Worm (Caenorhabditis elegans) whole organism, young adult: ENCODE data around the gene T28A8.8.

Experiments used
- B0336.3 ChIP-seq: fragments of 200-800 bp; sonication (Bioruptor generic); IDR thresholded peaks from 2 replicates; pipeline ENCODE4 v1.3.6; 2022; ENCODE audit warnings: missing genetic modification characterization, missing compliant biosample characterization
- F10E7.11 ChIP-seq: sonication (generic microtip); optimal IDR thresholded peaks from 2 replicates; lab custom pipeline; 2017; ENCODE audit warnings: mild to moderate bottlenecking, missing genetic modification characterization, moderate library complexity, missing compliant biosample characterization
- K12H6.12 ChIP-seq: fragments of 200-800 bp; sonication (Bioruptor generic); optimal IDR thresholded peaks from 2 replicates; lab custom pipeline; 2018; ENCODE audit warnings: mild to moderate bottlenecking, missing genetic modification characterization, missing compliant biosample characterization
- T26A5.8 ChIP-seq: sonication (generic microtip); optimal IDR thresholded peaks from 2 replicates; lab custom pipeline; 2016; ENCODE audit warnings: missing genetic modification characterization, missing compliant biosample characterization
- Y53F4B.3 ChIP-seq: fragments of 200-800 bp; sonication (Bioruptor generic); IDR thresholded peaks from 2 replicates; pipeline ENCODE4 v1.3.6; 2022; ENCODE audit warnings: missing genetic modification reagents, missing genetic modification characterization, missing compliant biosample characterization
- Y53G8AR.9 ChIP-seq: fragments of 200-800 bp; sonication (Bioruptor generic); conservative IDR thresholded peaks from 2 replicates; pipeline ENCODE4 v1.3.6; 2022; ENCODE audit warnings: missing genetic modification reagents, missing genetic modification characterization, missing compliant biosample characterization
- Y79H2A.3 ChIP-seq: fragments of 200-800 bp; sonication (Bioruptor generic); conservative IDR thresholded peaks from 2 replicates; pipeline ENCODE4 v1.3.6; 2022; ENCODE audit warnings: missing genetic modification reagents, missing genetic modification characterization, missing compliant biosample characterization
- attf-5 ChIP-seq: fragments of 200-800 bp; sonication (Bioruptor generic); optimal IDR thresholded peaks from 2 replicates; lab custom pipeline; 2018; ENCODE audit warnings: mild to moderate bottlenecking, missing genetic modification characterization, missing compliant biosample characterization
- bed-1 ChIP-seq: fragments of 200-800 bp; sonication (Bioruptor generic); IDR thresholded peaks from 2 replicates; pipeline ENCODE4 v1.3.6; 2022; ENCODE audit warnings: missing genetic modification reagents, missing genetic modification characterization, missing compliant biosample characterization
- egrh-3 ChIP-seq: fragments of 200-800 bp; sonication (Bioruptor generic); IDR thresholded peaks from 2 replicates; pipeline ENCODE4 v1.3.6; 2022; ENCODE audit warnings: missing genetic modification reagents, missing genetic modification characterization, missing compliant biosample characterization
- him-1 ChIP-seq: sonication (generic microtip); optimal IDR thresholded peaks from 2 replicates; lab custom pipeline; 2016; ENCODE audit warnings: missing genotype, missing genetic modification reagents, missing genetic modification characterization, missing compliant biosample characterization
- hlh-26 ChIP-seq: fragments of 200-800 bp; sonication (Bioruptor generic); conservative IDR thresholded peaks from 2 replicates; pipeline ENCODE4 v1.3.6; 2022; ENCODE audit warnings: missing genetic modification reagents, missing genetic modification characterization, missing compliant biosample characterization
- hmg-1.2 ChIP-seq: fragments of 200-800 bp; sonication (Bioruptor generic); IDR thresholded peaks from 2 replicates; pipeline ENCODE4 v1.3.6; 2022; ENCODE audit warnings: missing genetic modification reagents, missing genetic modification characterization, missing compliant biosample characterization
- lin-54 ChIP-seq: fragments of 200-800 bp; sonication (Bioruptor generic); optimal IDR thresholded peaks from 2 replicates; lab custom pipeline; 2018; ENCODE audit warnings: mild to moderate bottlenecking, missing genetic modification characterization, missing compliant biosample characterization
- madf-3 ChIP-seq: fragments of 200-800 bp; sonication (Bioruptor generic); IDR thresholded peaks from 2 replicates; pipeline ENCODE4 v1.3.6; 2022; ENCODE audit warnings: missing genetic modification reagents, missing genetic modification characterization, missing compliant biosample characterization
- nfya-2 ChIP-seq: fragments of 200-800 bp; sonication (Bioruptor generic); IDR thresholded peaks from 2 replicates; pipeline ENCODE4 v1.3.6; 2022; ENCODE audit warnings: missing genetic modification reagents, missing genetic modification characterization, missing compliant biosample characterization
- nfyb-1 ChIP-seq: fragments of 200-800 bp; sonication (Bioruptor generic); IDR thresholded peaks from 2 replicates; pipeline ENCODE4 v1.3.6; 2022; ENCODE audit warnings: missing genetic modification reagents, missing genetic modification characterization, missing compliant biosample characterization
- nhr-179 ChIP-seq: sonication (generic microtip); optimal IDR thresholded peaks from 2 replicates; lab custom pipeline; 2016; ENCODE audit warnings: mild to moderate bottlenecking, missing genetic modification characterization, missing compliant biosample characterization
- nhr-80 ChIP-seq: sonication (generic microtip); optimal IDR thresholded peaks from 2 replicates; lab custom pipeline; 2016; ENCODE audit warnings: missing genetic modification characterization, missing compliant biosample characterization
- nhr-90 ChIP-seq: sonication (generic microtip); optimal IDR thresholded peaks from 2 replicates; lab custom pipeline; 2016; ENCODE audit warnings: missing genotype, mild to moderate bottlenecking, missing genetic modification characterization, missing compliant biosample characterization
- pbrm-1 ChIP-seq: fragments of 200-800 bp; sonication (Bioruptor generic); IDR thresholded peaks from 2 replicates; pipeline ENCODE4 v1.3.6; 2022; ENCODE audit warnings: missing genetic modification reagents, missing genetic modification characterization, missing compliant biosample characterization
- pha-4 ChIP-seq: fragments of 150-350 bp; sonication (generic microtip); optimal IDR thresholded peaks from 2 replicates; lab custom pipeline; 2014; ENCODE audit warnings: missing biosample characterization, missing genetic modification reagents, missing genetic modification characterization
- tlf-1 ChIP-seq: fragments of 200-800 bp; sonication (Bioruptor generic); optimal IDR thresholded peaks from 2 replicates; lab custom pipeline; 2018; ENCODE audit warnings: mild to moderate bottlenecking, missing genetic modification characterization, missing compliant biosample characterization
- zfh-2 ChIP-seq: fragments of 200-800 bp; sonication (Bioruptor generic); conservative IDR thresholded peaks from 2 replicates; pipeline ENCODE4 v1.3.6; 2022; ENCODE audit warnings: missing genetic modification reagents, missing genetic modification characterization, missing compliant biosample characterization
- ztf-22 ChIP-seq: fragments of 200-800 bp; sonication (Bioruptor generic); optimal IDR thresholded peaks from 2 replicates; lab custom pipeline; 2018; ENCODE audit warnings: mild to moderate bottlenecking, missing genetic modification characterization, moderate library complexity, missing compliant biosample characterization
- ztf-28 ChIP-seq: fragments of 200-800 bp; sonication (Bioruptor generic); IDR thresholded peaks from 2 replicates; pipeline ENCODE4 v1.3.6; 2022; ENCODE audit warnings: missing genetic modification reagents, missing genetic modification characterization, missing compliant biosample characterization
- ztf-6 ChIP-seq: fragments of 200-800 bp; sonication (Bioruptor generic); IDR thresholded peaks from 2 replicates; pipeline ENCODE4 v1.3.6; 2022; ENCODE audit warnings: missing genetic modification reagents, missing genetic modification characterization, missing compliant biosample characterization

The T28A8.8 gene

DNA sequence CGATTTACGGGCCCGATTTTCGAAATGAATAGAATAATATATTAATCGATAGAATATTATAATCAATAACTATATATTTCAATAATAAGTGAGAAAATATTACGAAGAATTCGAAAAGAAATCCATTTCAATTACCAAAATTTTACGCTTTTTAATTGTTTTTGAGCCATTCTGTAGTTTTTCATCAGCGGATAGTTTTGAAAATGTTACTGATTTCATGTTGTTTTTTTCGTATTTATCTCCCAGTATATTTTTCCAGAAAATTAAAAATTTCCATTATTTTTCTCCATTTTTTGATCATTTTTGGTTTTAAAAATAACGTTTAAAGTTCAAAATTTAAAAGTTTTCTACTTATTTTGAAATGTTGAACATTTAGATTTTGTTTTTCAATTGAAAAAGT lies 3.1 kb downstream of the T28A8.8 start, which contains the start of gene T28A8.3 (continued):
- TF ChIP-seq ztf-28 (GFP tag; lab: Robert Waterston, UW) (no peak), lin-54 (GFP tag; lab: Kevin White, UChicago) (no peak), B0336.3 (GFP tag; lab: Robert Waterston, UW) (no peak)

DNA sequence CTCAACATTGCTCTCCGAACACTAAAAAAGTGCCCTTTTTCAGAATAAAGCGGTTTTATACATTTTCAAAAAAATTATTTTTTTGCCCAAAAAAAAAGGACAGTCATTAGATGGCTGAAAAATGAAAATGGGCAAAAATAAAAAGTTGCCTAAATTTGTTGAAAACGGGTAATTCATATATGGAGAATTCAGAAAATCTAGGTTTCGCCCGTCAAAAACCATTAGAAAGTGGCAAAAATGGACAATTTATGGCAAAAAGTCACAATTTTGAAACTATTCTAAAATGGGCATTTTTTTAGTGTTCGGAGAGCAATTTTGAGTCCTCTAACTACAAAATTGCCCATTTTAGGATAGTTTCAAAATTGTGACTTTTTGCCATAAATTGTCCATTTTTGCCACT lies 6.0 kb downstream of the T28A8.8 start:
- peak; percentile 94 for TF ChIP-seq him-1 (tag; lab: Kevin White, UChicago)

- 0 out of 2 replicates have a peak, but pooled peaks have one; percentile 1 for TF ChIP-seq nfya-2 (GFP tag; lab: Robert Waterston, UW)
- 0 out of 2 replicates have a peak, but pooled peaks have one; percentile 32 for TF ChIP-seq nfyb-1 (GFP tag; lab: Robert Waterston, UW)
- TF ChIP-seq Y53F4B.3 (GFP tag; lab: Robert Waterston, UW), result no peak
Measured at ce11 chrIII:13510753-13511152, 8.1 kb downstream of the T28A8.8 start.

DNA sequence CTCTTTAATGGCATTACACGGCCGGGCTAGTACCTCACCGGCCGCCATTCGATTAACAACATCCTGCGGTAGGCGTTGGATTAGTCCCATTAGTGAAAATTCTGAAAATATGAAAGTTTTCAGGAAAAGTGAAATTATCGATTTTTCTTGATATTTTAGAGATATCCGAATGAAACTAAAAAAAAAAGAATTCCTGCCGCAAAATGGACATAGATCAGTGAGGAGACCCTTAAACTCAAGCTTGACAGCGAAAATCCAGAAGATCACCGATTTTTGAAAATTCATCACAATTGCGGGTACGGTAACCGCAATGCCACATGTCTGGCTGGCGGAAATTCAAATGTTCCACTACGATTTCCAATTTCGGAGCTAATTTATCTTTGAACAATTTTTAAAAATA lies 11.9 kb downstream of the T28A8.8 start, which contains the start of gene mlh-1:
Gene mlh-1 (minus strand): TSS at position 101 of the 400 bp plus-strand sequence.
- TF ChIP-seq nfyb-1 (GFP tag; lab: Robert Waterston, UW), result 0 out of 2 replicates have a peak, but pooled peaks have one; percentile 18
- TF ChIP-seq pha-4 (tag; lab: Kevin White, UChicago), result no peak
- TF ChIP-seq B0336.3 (GFP tag; lab: Robert Waterston, UW), result peak; percentile 42; the same call in 1 of the 2 replicates
- 0 out of 2 replicates have a peak, but pooled peaks have one; percentile 45 for TF ChIP-seq Y79H2A.3 (GFP tag; lab: Robert Waterston, UW)

DNA sequence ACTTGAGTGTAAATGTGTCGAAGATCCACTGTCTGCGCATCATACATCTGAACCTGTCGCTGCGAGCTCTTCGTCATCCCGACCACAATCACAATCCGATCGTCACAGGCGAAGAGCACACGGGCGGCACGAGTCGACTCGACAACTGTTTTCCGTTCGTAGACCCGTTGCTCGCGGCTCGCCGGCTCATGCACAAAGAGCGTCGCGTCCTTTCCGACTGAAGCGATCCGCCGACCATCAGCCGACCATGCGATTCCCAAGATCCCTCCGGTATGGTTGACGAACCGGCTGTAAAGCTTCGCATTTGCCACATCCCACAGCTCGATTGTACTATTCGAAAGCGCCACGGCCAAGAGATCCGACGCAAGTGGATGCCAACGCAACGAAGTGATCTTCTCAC lies 15.8 kb downstream of the T28A8.8 start:
- TF ChIP-seq egrh-3 (GFP tag; lab: Robert Waterston, UW) (peak; percentile 41; the same call in 1 of the 2 replicates), bed-1 (GFP tag; lab: Robert Waterston, UW) (0 out of 2 replicates have a peak, but pooled peaks have one; percentile 51), T26A5.8 (no peak), Y53G8AR.9 (no peak), hmg-1.2 (GFP tag; lab: Robert Waterston, UW) (no peak), ztf-22 (GFP tag; lab: Kevin White, UChicago) (no peak), Y79H2A.3 (GFP tag; lab: Robert Waterston, UW) (no peak), zfh-2 (GFP tag; lab: Robert Waterston, UW) (peak; percentile 56), pbrm-1 (GFP tag; lab: Robert Waterston, UW) (no peak)

- TF ChIP-seq pbrm-1 (GFP tag; lab: Robert Waterston, UW) (no peak), nhr-80 (no peak), madf-3 (no peak), hlh-26 (no peak), nhr-90 (tag; lab: Kevin White, UChicago) (no peak), tlf-1 (GFP tag; lab: Kevin White, UChicago) (no peak), F10E7.11 (tag; lab: Kevin White, UChicago) (no peak), ztf-6 (GFP tag; lab: Robert Waterston, UW) (no peak), K12H6.12 (tag; lab: Kevin White, UChicago) (no peak), attf-5 (GFP tag; lab: Kevin White, UChicago) (no peak)
Measured at ce11 chrIII:13524021-13524420, 21.4 kb downstream of the T28A8.8 start, which contains the start of gene pod-1. pod-1 (minus strand) TSS chrIII:13524121.

- TF ChIP-seq nhr-179, result no peak
- no peak for TF ChIP-seq pbrm-1 (GFP tag; lab: Robert Waterston, UW)
Measured at ce11 chrIII:13525118-13525839, 22.7 kb downstream of the T28A8.8 start.
